Worm (Caenorhabditis elegans) whole organism, L4 larva: ENCODE data around the gene K11H12.4.
A peak's percentile ranks its signal among the peaks of the same experiment; 100 is the strongest.

Source experiments
- R02D3.7 ChIP-seq: fragments of 150-350 bp; sonication (generic microtip); optimal IDR thresholded peaks from 3 replicates; lab custom pipeline; 2014; ENCODE audit warnings: missing biosample characterization, missing genetic modification characterization
- Y105C5A.15 ChIP-seq: fragments of 200-800 bp; sonication (Bioruptor generic); IDR thresholded peaks from 2 replicates; pipeline ENCODE4 v1.3.6; 2022; ENCODE audit warnings: missing genetic modification characterization, missing compliant biosample characterization
- Y48G9A.11 ChIP-seq: fragments of 200-800 bp; sonication (Bioruptor generic); IDR thresholded peaks from 2 replicates; pipeline ENCODE4 v1.3.6; 2022; ENCODE audit warnings: missing genetic modification reagents, missing genetic modification characterization, missing compliant biosample characterization
- Y75B8A.6 ChIP-seq: fragments of 200-800 bp; sonication (Bioruptor generic); IDR thresholded peaks from 2 replicates; pipeline ENCODE4 v1.3.6; 2022; ENCODE audit warnings: missing genetic modification reagents, missing genetic modification characterization, missing compliant biosample characterization
- ZK337.2 ChIP-seq: fragments of 200-800 bp; sonication (Bioruptor generic); IDR thresholded peaks from 2 replicates; pipeline ENCODE4 v1.3.6; 2022; ENCODE audit warnings: missing genetic modification reagents, missing genetic modification characterization, missing compliant biosample characterization
- ZK546.5 ChIP-seq, 2 experiments: sonication (generic microtip); optimal IDR thresholded peaks; 2 replicates each; lab custom pipeline; 2017; ENCODE audit warnings: missing biosample characterization in 2 of 2, missing genetic modification characterization in 2 of 2
- aha-1 ChIP-seq: fragments of 150-350 bp; peaks from one replicate; lab custom pipeline; 2014; ENCODE audit warnings: missing biosample characterization, missing genetic modification characterization
- attf-4 ChIP-seq: sonication (generic microtip); optimal IDR thresholded peaks from 3 replicates; lab custom pipeline; 2017; ENCODE audit warnings: missing biosample characterization, missing genetic modification characterization
- ceh-32 ChIP-seq: sonication (generic microtip); optimal IDR thresholded peaks from 2 replicates; lab custom pipeline; 2016; ENCODE audit warnings: mild to moderate bottlenecking, missing genetic modification characterization, missing compliant biosample characterization; ENCODE audit not compliant: poor library complexity
- ceh-82 ChIP-seq: sonication (generic microtip); optimal IDR thresholded peaks from 2 replicates; lab custom pipeline; 2017; ENCODE audit warnings: missing biosample characterization, missing genetic modification characterization
- cey-2 ChIP-seq: sonication (generic microtip); optimal IDR thresholded peaks from 3 replicates; lab custom pipeline; 2017; ENCODE audit warnings: missing genetic modification characterization, mild to moderate bottlenecking, missing compliant biosample characterization, antibody characterized with exemption, borderline replicate concordance; ENCODE audit not compliant: insufficient read depth
- daf-16 ChIP-seq, 3 experiments: sonication (generic microtip); optimal IDR thresholded peaks; 2 replicates each; lab custom pipeline; 2016 to 2017; ENCODE audit warnings: missing genetic modification characterization in 3 of 3, missing genetic modification reagents in 3 of 3, mild to moderate bottlenecking in 2 of 3, missing compliant biosample characterization in 2 of 3, missing biosample characterization in 1 of 3, moderate library complexity in 1 of 3
- dmd-6 ChIP-seq: fragments of 200-800 bp; sonication (Bioruptor generic); IDR thresholded peaks from 2 replicates; pipeline ENCODE4 v1.3.6; 2022; ENCODE audit warnings: missing genetic modification reagents, missing genetic modification characterization, missing compliant biosample characterization
- dmd-9 ChIP-seq: fragments of 200-800 bp; sonication (Bioruptor generic); IDR thresholded peaks from 2 replicates; pipeline ENCODE4 v1.3.6; 2022; ENCODE audit warnings: missing genetic modification reagents, missing genetic modification characterization, missing compliant biosample characterization
- dpl-1 ChIP-seq: fragments of 150-350 bp; optimal IDR thresholded peaks from 2 replicates; lab custom pipeline; 2014; ENCODE audit warnings: missing biosample characterization, missing genetic modification reagents, missing genetic modification characterization
- egl-43 ChIP-seq: fragments of 200-800 bp; sonication (Bioruptor generic); IDR thresholded peaks from 2 replicates; pipeline ENCODE4 v1.3.6; 2022; ENCODE audit warnings: missing genetic modification reagents, missing genetic modification characterization, missing compliant biosample characterization
- fkh-10 ChIP-seq: fragments of 150-350 bp; optimal IDR thresholded peaks from 2 replicates; lab custom pipeline; 2014; ENCODE audit warnings: missing biosample characterization, missing genetic modification reagents, missing genetic modification characterization
- fos-1 ChIP-seq: fragments of 150-350 bp; optimal IDR thresholded peaks from 2 replicates; lab custom pipeline; 2014; ENCODE audit warnings: missing biosample characterization, missing genetic modification characterization
- hif-1 ChIP-seq, 2 experiments: sonication (generic microtip); optimal IDR thresholded peaks; 2 replicates each; lab custom pipeline; 2016 to 2017; ENCODE audit warnings: missing compliant biosample characterization in 2 of 2, missing genetic modification characterization in 2 of 2, missing genetic modification reagents in 2 of 2, missing genotype in 2 of 2, mild to moderate bottlenecking in 1 of 2
- hlh-30 ChIP-seq: sonication (generic microtip); optimal IDR thresholded peaks from 2 replicates; lab custom pipeline; 2017; ENCODE audit warnings: antibody characterized with exemption, mild to moderate bottlenecking, missing genetic modification characterization, missing compliant biosample characterization; ENCODE audit not compliant: insufficient read depth
- jun-1 ChIP-seq: fragments of 150-350 bp; optimal IDR thresholded peaks from 2 replicates; lab custom pipeline; 2014; ENCODE audit warnings: missing biosample characterization, missing genetic modification reagents, missing genetic modification characterization
- lin-13 ChIP-seq: fragments of 150-350 bp; optimal IDR thresholded peaks from 2 replicates; lab custom pipeline; 2014; ENCODE audit warnings: missing biosample characterization, missing genetic modification reagents, missing genetic modification characterization
- lin-15B ChIP-seq: fragments of 150-350 bp; sonication (generic microtip); optimal IDR thresholded peaks from 3 replicates; lab custom pipeline; 2014; ENCODE audit warnings: missing biosample characterization, missing genetic modification characterization
- lin-29 ChIP-seq: fragments of 200-800 bp; sonication (Bioruptor generic); IDR thresholded peaks from 2 replicates; pipeline ENCODE4 v1.3.6; 2022; ENCODE audit warnings: missing genetic modification reagents, missing genetic modification characterization, missing compliant biosample characterization
- lin-38 ChIP-seq: fragments of 200-800 bp; sonication (Bioruptor generic); IDR thresholded peaks from 2 replicates; pipeline ENCODE4 v1.3.6; 2022; ENCODE audit warnings: missing genetic modification reagents, missing genetic modification characterization, missing compliant biosample characterization
- madf-9 ChIP-seq: fragments of 200-800 bp; sonication (Bioruptor generic); conservative IDR thresholded peaks from 2 replicates; pipeline ENCODE4 v1.3.6; 2022; ENCODE audit warnings: missing genetic modification reagents, missing genetic modification characterization, missing compliant biosample characterization
- mep-1 ChIP-seq: fragments of 150-350 bp; sonication (generic microtip); optimal IDR thresholded peaks from 3 replicates; lab custom pipeline; 2014; ENCODE audit warnings: missing biosample characterization, missing genetic modification characterization
- mes-2 ChIP-seq: sonication (generic microtip); optimal IDR thresholded peaks from 2 replicates; lab custom pipeline; 2016; ENCODE audit warnings: missing genotype, mild to moderate bottlenecking, missing genetic modification characterization, missing compliant biosample characterization; ENCODE audit not compliant: poor library complexity, severe bottlenecking
- nhr-102 ChIP-seq: sonication (generic microtip); optimal IDR thresholded peaks from 2 replicates; lab custom pipeline; 2016; ENCODE audit warnings: mild to moderate bottlenecking, missing genetic modification characterization, moderate library complexity, missing compliant biosample characterization
- nhr-111 ChIP-seq: fragments of 200-800 bp; sonication (Bioruptor generic); optimal IDR thresholded peaks from 2 replicates; lab custom pipeline; 2018; ENCODE audit warnings: mild to moderate bottlenecking, missing genetic modification characterization, missing compliant biosample characterization
- nhr-237 ChIP-seq: sonication (generic microtip); optimal IDR thresholded peaks from 2 replicates; lab custom pipeline; 2017; ENCODE audit warnings: missing biosample characterization, missing genetic modification characterization
- nhr-25 ChIP-seq: sonication (generic microtip); optimal IDR thresholded peaks from 2 replicates; lab custom pipeline; 2017; ENCODE audit warnings: missing genetic modification characterization, mild to moderate bottlenecking, missing compliant biosample characterization, antibody characterized with exemption, moderate library complexity, borderline replicate concordance; ENCODE audit not compliant: insufficient read depth
- nhr-28 ChIP-seq: fragments of 150-350 bp; optimal IDR thresholded peaks from 2 replicates; lab custom pipeline; 2014; ENCODE audit warnings: missing biosample characterization, missing genetic modification characterization
- nhr-76 ChIP-seq: fragments of 150-350 bp; optimal IDR thresholded peaks from 2 replicates; lab custom pipeline; 2014; ENCODE audit warnings: missing biosample characterization, missing genetic modification characterization
- nhr-77 ChIP-seq: fragments of 150-350 bp; optimal IDR thresholded peaks from 2 replicates; lab custom pipeline; 2014; ENCODE audit warnings: missing biosample characterization, missing genetic modification characterization
- pha-4 ChIP-seq, 2 experiments: fragments of 150-350 bp in 1 of 2; fragments of 200-800 bp in 1 of 2; sonication (Bioruptor generic) in 1 of 2; IDR thresholded peaks in 1 of 2; optimal IDR thresholded peaks in 1 of 2; 2 replicates each; pipeline versions ENCODE4 v1.3.6 to Lab custom; 2014 to 2022; ENCODE audit warnings: missing genetic modification characterization in 2 of 2, missing genetic modification reagents in 2 of 2, missing biosample characterization in 1 of 2, missing compliant biosample characterization in 1 of 2
- pqm-1 ChIP-seq: sonication (generic microtip); optimal IDR thresholded peaks from 2 replicates; lab custom pipeline; 2017; ENCODE audit warnings: missing biosample characterization, missing genetic modification characterization
- rbr-2 ChIP-seq: sonication (generic microtip); optimal IDR thresholded peaks from 2 replicates; lab custom pipeline; 2016; ENCODE audit warnings: missing genotype, missing genetic modification characterization, missing compliant biosample characterization
- saeg-2 ChIP-seq: fragments of 200-800 bp; sonication (Bioruptor generic); IDR thresholded peaks from 2 replicates; pipeline ENCODE4 v1.3.6; 2022; ENCODE audit warnings: missing genetic modification reagents, missing genetic modification characterization, missing compliant biosample characterization
- skn-1 ChIP-seq: fragments of 150-350 bp; optimal IDR thresholded peaks from 2 replicates; lab custom pipeline; 2014; ENCODE audit warnings: missing biosample characterization, missing genetic modification characterization
- snpc-4 ChIP-seq: fragments of 150-350 bp; optimal IDR thresholded peaks from 2 replicates; lab custom pipeline; 2014; ENCODE audit warnings: missing biosample characterization, missing genetic modification characterization
- spr-1 ChIP-seq: sonication (generic microtip); optimal IDR thresholded peaks from 2 replicates; lab custom pipeline; 2016; ENCODE audit warnings: mild to moderate bottlenecking, missing genetic modification characterization, missing compliant biosample characterization
- tra-1 ChIP-seq: fragments of 200-800 bp; sonication (Bioruptor generic); IDR thresholded peaks from 2 replicates; pipeline ENCODE4 v1.3.6; 2022; ENCODE audit warnings: missing genetic modification reagents, missing genetic modification characterization, missing compliant biosample characterization
- zfp-2 ChIP-seq: sonication (generic microtip); optimal IDR thresholded peaks from 2 replicates; lab custom pipeline; 2016; ENCODE audit warnings: mild to moderate bottlenecking, missing genetic modification characterization, missing compliant biosample characterization
- zfp-3 ChIP-seq: fragments of 200-800 bp; sonication (Bioruptor generic); conservative IDR thresholded peaks from 2 replicates; pipeline ENCODE4 v1.3.6; 2022; ENCODE audit warnings: missing genetic modification reagents, missing genetic modification characterization, missing compliant biosample characterization
- zip-2 ChIP-seq: fragments of 150-350 bp; optimal IDR thresholded peaks from 2 replicates; lab custom pipeline; 2014; ENCODE audit warnings: missing biosample characterization, missing genetic modification characterization
- ztf-7 ChIP-seq: fragments of 150-350 bp; optimal IDR thresholded peaks from 2 replicates; lab custom pipeline; 2014; ENCODE audit warnings: missing biosample characterization, missing genetic modification characterization

The K11H12.4 gene

ce11 chrIV:684197-684596, 8.5 kb upstream of the K11H12.4 start, which contains the start of gene cutl-28:
cutl-28 (plus strand) TSS chrIV:684497.
- TF ChIP-seq spr-1 (tag; lab: Kevin White, UChicago), result no peak
- TF ChIP-seq madf-9 (GFP tag; lab: Robert Waterston, UW), result no peak
- TF ChIP-seq rbr-2 (tag; lab: Kevin White, UChicago), result no peak
- no peak for TF ChIP-seq hlh-30 (tag; lab: Kevin White, UChicago)
- TF ChIP-seq lin-38 (GFP tag; lab: Robert Waterston, UW), result no peak
- no peak for TF ChIP-seq jun-1 (tag; lab: Kevin White, UChicago)
- no peak for TF ChIP-seq ztf-7 (tag; lab: Kevin White, UChicago)

DNA sequence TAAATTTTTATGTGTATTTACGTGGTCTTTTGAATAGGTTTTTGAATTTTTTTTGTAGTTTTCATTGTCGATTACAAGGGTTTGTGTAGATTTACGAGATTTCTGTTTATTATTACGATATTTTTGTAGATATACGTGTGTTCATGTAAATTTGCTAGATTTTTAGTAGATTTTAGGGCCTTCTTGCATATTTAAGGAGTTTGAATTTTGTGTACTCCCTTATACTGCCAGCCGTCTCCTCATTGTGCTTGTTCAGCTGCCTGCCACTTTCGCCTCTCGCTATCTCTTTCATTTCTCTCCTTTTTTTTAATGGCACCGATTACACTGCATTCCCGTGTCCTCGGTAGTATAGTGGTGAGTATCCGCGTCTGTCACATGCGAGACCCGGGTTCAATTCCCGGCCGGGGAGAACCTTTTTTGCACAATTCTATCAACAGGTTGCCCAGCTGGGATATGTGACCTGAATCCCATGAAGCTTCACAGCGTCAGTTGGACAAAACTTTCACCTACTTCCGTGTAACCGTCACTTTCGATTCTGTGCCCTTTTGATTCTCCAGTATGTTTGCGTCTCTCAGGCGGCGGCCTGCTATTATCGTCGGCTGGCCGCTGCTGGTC, 7.2 kb upstream of the K11H12.4 start:
- TF ChIP-seq snpc-4 (tag; lab: Kevin White, UChicago), result no peak
- no peak for TF ChIP-seq ceh-82 (tag; lab: Kevin White, UChicago)
- TF ChIP-seq ZK546.5 (tag; optimal IDR thresholded peaks at IDR 0.05; lab: Kevin White, UChicago), result no peak
- TF ChIP-seq nhr-237 (tag; lab: Kevin White, UChicago), result no peak
- 0 out of 2 replicates have a peak, but pooled peaks have one; percentile 35 for TF ChIP-seq lin-29 (GFP tag; lab: Robert Waterston, UW)
- peak; percentile 38 for TF ChIP-seq nhr-28 (tag; lab: Kevin White, UChicago)
- TF ChIP-seq nhr-77, result no peak
- peak; percentile 76 for TF ChIP-seq tra-1 (GFP tag; lab: Robert Waterston, UW)
- peak; percentile 75 for TF ChIP-seq Y105C5A.15 (GFP tag; lab: Robert Waterston, UW)
- peak; percentile 83 for TF ChIP-seq dmd-9 (GFP tag; lab: Robert Waterston, UW)
- TF ChIP-seq hif-1 (tag; optimal IDR thresholded peaks at IDR 0.05; lab: Kevin White, UChicago), result peak in 1 of 2 experiments; percentile 62
- no peak for TF ChIP-seq attf-4 (tag; lab: Kevin White, UChicago)
- TF ChIP-seq daf-16 (GFP tag; optimal IDR thresholded peaks at IDR 0.05; lab: Kevin White, UChicago), result peak in 1 of 2 experiments; percentile 78
- TF ChIP-seq daf-16 (tag; optimal IDR thresholded peaks at IDR 0.05; lab: Kevin White, UChicago), result peak; percentile 62
- TF ChIP-seq saeg-2 (GFP tag; lab: Robert Waterston, UW), result 0 out of 2 replicates have a peak, but pooled peaks have one; percentile 12
- TF ChIP-seq ceh-32 (tag; lab: Kevin White, UChicago), result no peak
- TF ChIP-seq dmd-6 (GFP tag; lab: Robert Waterston, UW), result peak; percentile 71
- peak; percentile 82 for TF ChIP-seq nhr-111 (GFP tag; lab: Kevin White, UChicago)
- peak; percentile 65 for TF ChIP-seq ZK337.2 (GFP tag; lab: Robert Waterston, UW)
- TF ChIP-seq pqm-1 (tag; lab: Kevin White, UChicago), result no peak
- no peak for TF ChIP-seq pha-4 (GFP tag; IDR thresholded peaks at IDR 0.05; lab: Robert Waterston, UW)
- TF ChIP-seq pha-4 (tag; optimal IDR thresholded peaks at IDR 0.05; lab: Kevin White, UChicago), result no peak
- TF ChIP-seq dpl-1 (GFP tag; lab: Kevin White, UChicago), result peak; percentile 18
- 0 out of 2 replicates have a peak, but pooled peaks have one; percentile 75 for TF ChIP-seq Y75B8A.6 (GFP tag; lab: Robert Waterston, UW)
- TF ChIP-seq fkh-10 (GFP tag; lab: Kevin White, UChicago), result no peak
- TF ChIP-seq egl-43 (GFP tag; lab: Robert Waterston, UW), result peak; percentile 94
- peak; percentile 94 for TF ChIP-seq aha-1
- TF ChIP-seq nhr-76 (tag; lab: Kevin White, UChicago), result no peak
- TF ChIP-seq zfp-2, result peak; percentile 19
- TF ChIP-seq nhr-102, result no peak
- TF ChIP-seq fos-1 (tag; lab: Kevin White, UChicago), result no peak
- no peak for TF ChIP-seq mep-1 (tag; lab: Kevin White, UChicago)
- peak; percentile 84 for TF ChIP-seq Y48G9A.11 (GFP tag; lab: Robert Waterston, UW)
- no peak for TF ChIP-seq zip-2
- peak; percentile 81 for TF ChIP-seq madf-9 (GFP tag; lab: Robert Waterston, UW)
- peak; percentile 78 for TF ChIP-seq mes-2 (tag; lab: Kevin White, UChicago)
- no peak for TF ChIP-seq cey-2 (tag; lab: Kevin White, UChicago)
- TF ChIP-seq R02D3.7 (tag; lab: Kevin White, UChicago), result peak; percentile 6
- TF ChIP-seq lin-13 (GFP tag; lab: Kevin White, UChicago), result no peak
- TF ChIP-seq zfp-3 (GFP tag; lab: Robert Waterston, UW), result peak; percentile 70; the same call in 1 of the 2 replicates
- TF ChIP-seq skn-1 (tag; lab: Kevin White, UChicago), result no peak
- TF ChIP-seq lin-15B (tag; lab: Kevin White, UChicago), result no peak
- no peak for TF ChIP-seq nhr-25 (tag; lab: Kevin White, UChicago)
